Worm (Caenorhabditis elegans): ENCODE data around the gene nspb-5.
A peak's percentile ranks its signal among the peaks of the same experiment; 100 is the strongest.

nspb-5 gene

DNA sequence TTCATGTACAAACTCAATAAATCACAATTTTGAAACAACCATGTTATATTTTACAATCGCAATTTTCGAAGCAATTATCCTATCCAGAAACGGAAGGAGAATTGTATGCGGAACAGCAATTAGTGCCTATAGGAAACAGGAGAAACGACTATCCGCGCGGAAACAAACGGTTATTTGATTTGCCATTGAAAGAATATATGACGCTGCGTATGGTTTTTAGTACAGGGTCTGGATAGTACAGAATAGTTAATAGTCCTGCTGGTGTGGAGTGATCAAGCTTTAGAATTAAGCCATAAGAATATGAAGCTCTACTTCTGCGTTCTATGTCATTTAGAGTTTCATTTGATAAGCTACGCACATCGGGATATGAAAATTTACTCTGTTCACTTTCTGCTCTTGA, 48.1 kb downstream of the nspb-5 start:
- TF ChIP-seq gmeb-2 (tag; optimal IDR thresholded peaks at IDR 0.05) (no peak), pros-1 (tag; optimal IDR thresholded peaks at IDR 0.05) (peak; percentile 42), pqm-1 (tag; optimal IDR thresholded peaks at IDR 0.05) (no peak), pax-1 (tag; optimal IDR thresholded peaks at IDR 0.05) (no peak), ceh-24 (tag; optimal IDR thresholded peaks at IDR 0.05) (no peak), ceh-22 (tag; optimal IDR thresholded peaks at IDR 0.05) (no peak), madf-2 (tag; optimal IDR thresholded peaks at IDR 0.05) (no peak), rnt-1 (tag; optimal IDR thresholded peaks at IDR 0.05) (peak; percentile 12), pat-9 (tag; optimal IDR thresholded peaks at IDR 0.05) (no peak), ceh-18 (tag; optimal IDR thresholded peaks at IDR 0.05) (no peak), ceh-19 (GFP tag; optimal IDR thresholded peaks at IDR 0.05) (no peak), ceh-31 (tag; optimal IDR thresholded peaks at IDR 0.05) (peak; percentile 12), unc-86 (tag; optimal IDR thresholded peaks at IDR 0.05) (no peak), pag-3 (tag; optimal IDR thresholded peaks at IDR 0.05; ENCODE audit: borderline replicate concordance) (no peak), tbx-7 (tag; optimal IDR thresholded peaks at IDR 0.05) (no peak), C08G9.2 (tag; optimal IDR thresholded peaks at IDR 0.05) (no peak), T23F11.4 (GFP tag; optimal IDR thresholded peaks at IDR 0.05) (no peak), nhr-11 (tag; optimal IDR thresholded peaks at IDR 0.05) (no peak), sox-4 (tag; optimal IDR thresholded peaks at IDR 0.05) (no peak), ama-1 (optimal IDR thresholded peaks at IDR 0.05) (peak; percentile 93), zip-5 (tag; optimal IDR thresholded peaks at IDR 0.05) (no peak), eyg-1 (tag; optimal IDR thresholded peaks at IDR 0.05) (no peak), dve-1 (tag; optimal IDR thresholded peaks at IDR 0.05) (no peak), odd-2 (tag; optimal IDR thresholded peaks at IDR 0.05) (no peak), hlh-8 (tag; optimal IDR thresholded peaks at IDR 0.05) (no peak), sox-2 (GFP tag; IDR thresholded peaks at IDR 0.05) (no peak), pha-2 (tag; optimal IDR thresholded peaks at IDR 0.05) (no peak), fkh-6 (tag; optimal IDR thresholded peaks at IDR 0.05) (no peak), Y22D7AL.16 (tag; optimal IDR thresholded peaks at IDR 0.05) (no peak), ets-4 (tag; optimal IDR thresholded peaks at IDR 0.05) (no peak)

DNA sequence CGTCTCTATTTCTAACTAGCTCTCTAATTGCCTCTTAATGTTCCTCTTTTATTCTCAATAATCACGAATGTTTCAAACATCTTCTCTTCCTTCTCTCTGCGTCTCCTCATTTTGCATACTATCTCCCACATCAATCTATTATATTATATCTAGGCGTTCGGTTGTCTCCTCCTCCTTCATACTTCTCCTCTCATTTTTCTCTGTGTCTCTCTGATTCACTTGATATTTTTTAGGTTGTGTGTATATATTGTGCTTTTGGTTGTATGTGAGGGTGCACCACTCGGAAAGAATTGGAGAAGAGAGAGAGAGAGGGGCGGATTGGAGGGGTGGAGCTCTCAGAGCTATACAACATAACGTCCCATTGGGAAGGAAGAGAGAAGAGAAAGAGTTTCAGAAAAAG, 49.8 kb downstream of the nspb-5 start:
- TF ChIP-seq nhr-11 (tag; optimal IDR thresholded peaks at IDR 0.05), result peak; percentile 54
- TF ChIP-seq unc-42 (tag; optimal IDR thresholded peaks at IDR 0.05), result peak; percentile 94
- TF ChIP-seq sdc-2 (tag; optimal IDR thresholded peaks at IDR 0.05), result no peak
- peak; percentile 71 for TF ChIP-seq tbx-2 (tag; optimal IDR thresholded peaks at IDR 0.05)
- peak; percentile 31 for TF ChIP-seq ceh-18 (tag; optimal IDR thresholded peaks at IDR 0.05)
- TF ChIP-seq ceh-31 (tag; optimal IDR thresholded peaks at IDR 0.05), result peak; percentile 92
- TF ChIP-seq pha-2 (tag; optimal IDR thresholded peaks at IDR 0.05), result peak; percentile 73
- TF ChIP-seq hlh-30 (tag; optimal IDR thresholded peaks at IDR 0.05; ENCODE audit: insufficient read depth), result no peak
- TF ChIP-seq ceh-19 (GFP tag; optimal IDR thresholded peaks at IDR 0.05), result peak; percentile 49
- peak; percentile 60 for TF ChIP-seq ceh-2 (tag; optimal IDR thresholded peaks at IDR 0.05)
- no peak for TF ChIP-seq Y22D7AL.16 (tag; optimal IDR thresholded peaks at IDR 0.05)
- peak; percentile 91 for TF ChIP-seq unc-55 (GFP tag; optimal IDR thresholded peaks at IDR 0.05)
- peak; percentile 22 for TF ChIP-seq ets-4 (tag; optimal IDR thresholded peaks at IDR 0.05)
- peak; percentile 68 for TF ChIP-seq rnt-1 (tag; optimal IDR thresholded peaks at IDR 0.05)
- peak; percentile 74 for TF ChIP-seq ceh-14 (tag; optimal IDR thresholded peaks at IDR 0.05)
- TF ChIP-seq hlh-15 (tag; optimal IDR thresholded peaks at IDR 0.05), result no peak
- TF ChIP-seq dmd-4 (tag; optimal IDR thresholded peaks at IDR 0.05; ENCODE audit: borderline replicate concordance), result peak; percentile 69
- TF ChIP-seq lim-6 (tag; optimal IDR thresholded peaks at IDR 0.05), result peak; percentile 9
- TF ChIP-seq ref-2 (tag; optimal IDR thresholded peaks at IDR 0.05), result peak; percentile 18
- peak; percentile 29 for TF ChIP-seq pax-1 (tag; optimal IDR thresholded peaks at IDR 0.05)
- TF ChIP-seq F13H6.1 (tag; optimal IDR thresholded peaks at IDR 0.05), result peak; percentile 33
- TF ChIP-seq nfya-1 (tag; optimal IDR thresholded peaks at IDR 0.05), result peak; percentile 89
- peak; percentile 61 for TF ChIP-seq ceh-34 (tag; optimal IDR thresholded peaks at IDR 0.05)
- TF ChIP-seq K02D7.2 (tag; optimal IDR thresholded peaks at IDR 0.05), result no peak
- TF ChIP-seq ceh-22 (tag; optimal IDR thresholded peaks at IDR 0.05), result peak; percentile 54

All from whole organism, late embryonic.